Fruit fly (Drosophila melanogaster): ENCODE data around the gene y.
A peak's percentile ranks its signal among the peaks of the same experiment; 100 is the strongest.

The y gene

DNA sequence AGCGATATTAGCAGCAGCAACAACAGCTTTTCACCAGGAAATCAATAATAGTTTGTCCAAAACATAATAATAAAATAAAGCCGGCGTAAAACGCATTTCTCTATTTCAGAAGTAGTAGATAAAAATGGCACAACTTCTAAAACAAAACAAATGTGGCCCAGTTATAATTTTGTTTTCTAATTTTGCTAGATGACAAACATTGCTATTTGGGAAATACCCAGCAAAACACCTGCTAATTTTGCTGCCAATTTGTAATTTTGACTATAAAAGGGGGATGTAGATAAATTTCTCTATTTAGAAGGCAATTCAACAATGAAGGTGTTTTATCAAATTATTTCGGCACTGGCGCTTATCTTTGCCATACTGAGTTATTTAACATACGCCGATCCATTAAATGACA is 3.5 kb upstream of the y start, which contains the start of gene CG43182:
TSS of gene CG43182 (plus strand) at position 301 of the 400 bp plus-strand sequence.
- no peak for TF ChIP-seq CTCF (optimal IDR thresholded peaks at IDR 0.05)

DNA sequence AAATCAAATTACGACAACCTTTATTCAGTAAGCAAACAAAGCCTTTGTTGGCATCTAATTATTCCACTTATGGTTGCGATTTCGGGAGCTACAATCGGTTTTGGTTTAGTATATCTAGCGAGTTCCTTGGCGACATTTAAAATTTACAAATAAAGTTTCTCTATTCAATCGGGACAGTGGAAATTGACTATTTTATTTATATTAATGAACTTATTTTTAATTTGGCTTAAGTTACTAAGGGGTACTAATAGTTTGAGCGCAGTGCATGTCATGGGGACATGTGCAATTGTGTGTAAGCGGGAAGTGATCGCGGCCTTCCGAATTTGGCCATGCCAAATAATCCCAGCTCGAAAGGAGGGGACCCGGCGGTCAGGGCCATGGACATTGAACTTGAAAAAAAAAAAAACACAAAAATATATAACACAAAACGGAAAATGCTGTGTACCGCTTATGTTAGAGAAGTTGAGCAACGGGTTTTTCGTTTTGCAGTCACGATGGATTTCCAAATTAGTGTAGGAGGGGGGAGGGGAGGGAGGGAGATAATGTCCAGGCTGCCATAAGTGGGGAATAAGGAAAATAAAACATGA is 2.3 kb upstream of the y start:
- TF ChIP-seq CTCF (optimal IDR thresholded peaks at IDR 0.05), result no peak
- no peak for TF ChIP-seq CG8478 (optimal IDR thresholded peaks at IDR 0.05)

DNA sequence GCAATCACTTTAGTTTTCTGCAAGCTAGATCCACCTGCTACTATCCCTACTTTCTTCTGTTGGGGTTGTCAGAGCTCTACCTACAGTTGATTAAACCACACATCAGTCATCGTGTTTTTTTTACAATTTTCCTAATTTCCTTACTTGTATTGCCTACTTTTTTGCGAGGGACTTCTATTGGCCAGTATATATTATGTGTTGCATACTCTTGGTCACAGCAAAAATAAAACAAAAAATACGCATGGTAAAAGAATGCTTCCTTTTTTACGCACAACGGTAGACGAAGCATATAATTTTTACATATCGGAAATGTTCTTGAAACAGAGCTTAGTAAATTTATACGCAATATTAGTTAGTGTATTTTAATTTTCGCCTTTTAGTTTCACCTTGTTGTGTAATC is 5.1 kb downstream of the y start:
- no peak for TF ChIP-seq CG8478 (optimal IDR thresholded peaks at IDR 0.05)
- peak; percentile 49 to 64 for TF ChIP-seq CTCF (optimal IDR thresholded peaks at IDR 0.05)

DNA sequence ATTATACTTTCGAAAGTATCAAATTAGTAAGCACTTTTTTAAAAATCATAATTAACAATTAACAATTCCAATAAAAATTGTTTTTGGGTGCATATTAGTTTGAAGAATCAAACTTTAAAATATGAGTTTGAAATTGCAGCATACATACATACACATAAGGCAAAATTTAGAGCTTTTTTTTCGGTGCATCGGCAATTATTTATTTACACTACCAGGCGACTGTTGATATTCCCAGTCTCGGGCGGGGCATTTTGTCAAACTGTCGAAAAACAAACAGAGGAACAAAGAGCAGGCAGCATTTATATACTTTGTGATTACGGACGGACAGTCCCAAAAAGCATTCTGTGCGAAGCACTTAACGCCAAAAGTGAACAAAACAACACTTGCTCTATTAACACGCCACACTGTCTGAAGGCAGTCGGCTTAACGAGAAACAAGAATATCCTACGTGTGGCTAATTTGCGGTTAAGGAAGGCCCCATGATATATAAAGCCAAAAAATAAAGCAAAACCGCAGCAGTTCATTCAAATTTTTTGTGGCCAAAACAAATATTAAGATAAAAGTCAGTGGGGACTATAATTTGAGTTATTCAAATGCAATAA is 5.9 kb downstream of the y start:
- TF ChIP-seq CG8478 (optimal IDR thresholded peaks at IDR 0.05) (no peak), CTCF (optimal IDR thresholded peaks at IDR 0.05) (no peak)

DNA sequence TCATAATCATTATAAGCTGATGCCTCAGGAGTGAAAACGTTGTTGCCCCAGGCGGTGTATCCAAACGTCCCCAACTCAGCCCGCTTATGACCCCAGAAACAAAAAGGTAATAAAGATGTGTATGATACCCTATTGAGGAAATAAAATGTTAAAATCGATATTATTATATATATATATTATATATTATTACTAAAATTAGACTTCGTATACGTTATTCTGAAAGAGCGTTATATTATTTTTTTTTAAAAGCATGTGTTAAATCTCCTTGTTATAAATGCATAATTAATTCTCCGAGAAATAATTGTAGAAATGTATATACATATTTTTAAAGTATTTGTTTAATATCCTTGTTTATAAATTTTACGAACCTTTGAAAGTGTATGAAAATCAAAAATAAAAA is 7.7 kb downstream of the y start:
- TF ChIP-seq CTCF (optimal IDR thresholded peaks at IDR 0.05) (no peak), CG8478 (optimal IDR thresholded peaks at IDR 0.05) (no peak)

DNA sequence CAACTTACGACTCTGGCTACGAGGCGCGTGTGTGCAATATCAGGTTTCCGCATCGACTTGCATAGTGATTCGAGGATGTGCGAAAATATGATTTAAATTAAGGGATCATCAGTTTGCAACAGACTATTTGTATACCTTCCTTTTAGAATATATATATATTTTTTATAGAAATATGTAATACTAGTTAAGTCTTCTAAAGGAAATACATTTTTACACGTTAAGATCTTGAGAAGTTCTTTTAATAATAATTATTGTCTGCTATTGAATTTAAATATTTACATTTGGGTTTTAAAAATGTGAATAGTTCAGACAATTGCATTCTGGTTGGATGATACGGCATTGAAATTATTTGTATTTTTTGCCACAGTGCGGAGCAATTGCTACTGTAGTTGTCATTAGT is 10.5 kb downstream of the y start:
- no peak for TF ChIP-seq CTCF (optimal IDR thresholded peaks at IDR 0.05)
- TF ChIP-seq CG8478 (optimal IDR thresholded peaks at IDR 0.05), result no peak

DNA sequence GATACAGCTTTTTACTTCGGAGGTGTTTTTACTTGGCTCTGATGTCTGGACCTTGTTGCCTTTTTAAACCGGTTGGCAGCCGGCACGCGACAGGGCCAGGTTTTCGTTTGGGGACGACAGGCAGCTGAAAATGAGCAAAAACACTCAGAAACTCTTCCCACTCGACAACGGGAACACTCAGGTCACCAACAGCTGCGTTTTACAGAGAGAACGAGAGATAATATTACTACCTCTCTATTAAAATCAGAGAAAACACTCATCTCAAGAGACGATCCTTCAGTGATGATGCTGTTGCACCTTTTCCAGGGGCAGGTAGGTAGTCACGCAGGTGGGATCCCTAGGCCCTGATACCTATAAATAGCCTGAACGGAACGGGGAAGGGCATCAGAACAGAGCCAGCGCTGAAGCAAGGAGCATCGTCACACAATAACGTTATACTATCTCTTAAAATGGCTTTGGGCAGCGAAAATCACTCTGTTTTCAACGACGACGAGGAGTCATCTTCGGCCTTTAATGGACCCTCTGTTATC is 13.4 kb downstream of the y start, which contains the start of gene ac:
TSS of gene ac (plus strand) at position 387 of the 530 bp plus-strand sequence.
- TF ChIP-seq CG8478 (optimal IDR thresholded peaks at IDR 0.05) (no peak), CTCF (optimal IDR thresholded peaks at IDR 0.05) (no peak)

DNA sequence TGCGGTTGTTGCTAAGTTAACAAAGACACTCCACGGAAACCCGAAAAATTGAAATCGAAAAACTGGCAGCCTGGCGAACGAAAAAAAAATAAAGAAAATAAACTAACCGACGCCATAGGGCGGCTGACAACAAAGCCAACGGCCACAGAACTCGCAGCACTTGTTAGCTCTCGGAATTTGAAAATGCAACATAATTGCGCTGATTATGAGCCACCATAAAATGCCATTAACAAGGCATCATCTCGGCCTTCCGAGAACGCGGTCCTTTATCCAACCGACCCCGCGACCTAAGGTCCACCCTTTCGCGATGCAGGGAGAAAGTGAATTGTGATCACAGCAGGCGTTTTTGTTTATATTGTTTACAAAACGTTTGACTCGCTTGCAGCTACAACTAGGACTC is 21.1 kb downstream of the y start:
- TF ChIP-seq CTCF (optimal IDR thresholded peaks at IDR 0.05), result no peak
- no peak for TF ChIP-seq CG8478 (optimal IDR thresholded peaks at IDR 0.05)

DNA sequence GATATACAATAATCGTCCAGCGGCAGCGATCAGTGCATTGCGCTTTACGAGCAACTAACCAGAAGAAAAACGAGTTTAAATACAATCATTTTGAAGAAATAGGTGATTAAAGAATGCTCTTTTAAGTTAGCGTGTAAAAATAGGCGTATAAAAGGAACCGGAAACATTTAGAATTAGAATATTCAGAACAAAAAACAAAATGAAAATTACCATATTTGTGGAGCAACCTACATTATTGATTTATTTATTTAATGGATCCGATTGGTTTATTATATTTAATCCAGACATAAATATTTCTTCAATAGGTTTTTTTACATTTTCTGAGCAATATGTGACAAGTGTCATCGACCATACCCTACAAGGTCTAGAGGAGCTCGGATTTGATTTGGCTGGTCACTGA is 22.0 kb downstream of the y start:
- TF ChIP-seq CTCF (optimal IDR thresholded peaks at IDR 0.05), result no peak
- TF ChIP-seq CG8478 (optimal IDR thresholded peaks at IDR 0.05), result no peak

DNA sequence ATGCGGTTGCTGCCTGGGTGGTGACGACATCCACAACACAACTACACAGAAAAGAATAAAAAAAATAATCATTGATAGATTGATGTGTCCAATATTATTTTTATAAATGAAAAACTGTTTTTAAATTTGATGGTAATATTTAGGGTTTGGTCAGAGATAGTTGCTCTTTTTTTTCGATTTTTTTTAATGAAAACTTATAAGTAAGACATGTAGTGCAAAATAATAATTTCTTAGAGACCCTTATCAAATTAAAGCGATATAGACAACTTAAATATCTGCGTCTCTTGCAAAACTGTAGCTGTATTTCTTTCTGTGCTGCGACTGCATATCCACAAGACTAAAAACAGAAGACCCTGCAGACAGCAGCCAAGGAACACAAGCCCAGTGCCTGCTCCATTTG is 23.2 kb downstream of the y start:
- TF ChIP-seq CTCF (optimal IDR thresholded peaks at IDR 0.05) (no peak), CG8478 (optimal IDR thresholded peaks at IDR 0.05) (no peak)

DNA sequence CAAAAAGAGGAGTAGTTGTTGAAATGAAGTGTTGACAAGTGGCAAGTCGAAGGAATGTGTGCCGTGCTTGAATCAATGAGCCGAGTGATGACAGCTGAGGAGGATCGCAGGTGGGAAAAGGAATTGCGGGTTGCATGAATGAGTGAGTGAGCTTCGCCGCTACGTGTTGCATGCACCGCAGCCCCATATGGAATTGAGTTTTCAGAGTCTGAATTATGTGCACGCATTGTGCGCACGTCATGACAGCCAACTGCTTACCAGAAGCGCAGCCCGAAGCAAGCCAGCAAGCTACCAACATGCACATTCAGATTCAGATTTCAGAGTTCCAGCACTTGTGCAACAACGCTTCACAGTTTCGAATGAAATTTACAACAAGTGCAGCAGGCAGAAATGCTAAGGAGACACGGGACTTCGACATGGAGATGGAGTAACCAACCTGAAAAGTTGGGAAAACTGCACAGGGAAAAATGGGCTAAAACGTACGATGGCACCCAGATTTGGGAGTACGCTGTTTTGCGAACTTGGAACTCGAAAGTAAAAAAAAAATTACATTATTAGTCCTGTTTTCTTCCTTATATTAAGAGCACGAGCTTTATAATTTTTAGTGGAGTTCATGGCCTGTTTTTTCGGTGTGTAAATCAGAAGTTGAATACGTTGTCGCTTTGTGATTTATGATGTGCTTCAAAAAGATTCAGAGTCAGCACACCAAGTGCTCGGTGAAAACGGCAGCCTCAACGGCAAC is 29.6 kb downstream of the y start:
- no peak for TF ChIP-seq CTCF (optimal IDR thresholded peaks at IDR 0.05)
- TF ChIP-seq CG8478 (optimal IDR thresholded peaks at IDR 0.05), result no peak

DNA sequence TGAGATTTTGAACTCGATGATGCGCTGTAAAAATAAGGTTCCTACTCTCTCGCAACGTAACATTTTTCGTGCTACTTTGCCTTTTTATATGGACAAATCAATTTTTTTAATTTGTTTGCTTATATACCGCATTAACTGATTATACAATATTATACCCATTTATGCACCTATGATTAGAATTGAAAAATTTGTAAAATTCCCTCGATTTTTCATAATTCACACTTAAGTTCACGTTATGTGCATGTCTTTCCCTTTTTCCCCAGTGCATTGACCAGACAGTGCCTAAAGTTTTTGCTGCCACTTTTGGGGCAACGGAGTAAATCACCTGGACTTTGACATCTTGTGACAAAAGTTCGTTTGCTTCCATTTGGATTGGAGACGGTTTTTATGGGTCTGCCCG is 34.1 kb downstream of the y start:
- TF ChIP-seq CG8478 (optimal IDR thresholded peaks at IDR 0.05) (no peak), CTCF (optimal IDR thresholded peaks at IDR 0.05) (no peak)

DNA sequence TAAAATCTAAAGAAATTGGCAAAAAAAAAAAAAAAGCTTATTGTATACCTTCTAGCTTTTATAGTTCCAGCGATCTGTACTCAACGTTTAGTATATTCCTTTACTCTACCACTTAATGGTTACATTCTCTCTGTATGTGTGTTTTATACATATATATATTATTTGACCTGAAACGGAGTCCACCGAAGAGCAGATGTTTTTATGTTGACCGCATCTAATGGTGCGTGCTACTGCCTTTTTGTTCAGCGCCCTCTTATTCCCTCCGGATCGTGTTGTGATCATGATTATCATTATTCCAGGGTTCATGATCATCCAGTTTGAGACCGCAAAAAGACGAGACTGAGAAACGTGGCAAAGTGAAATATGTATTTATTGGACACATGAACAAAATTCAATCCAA is 35.9 kb downstream of the y start:
- no peak for TF ChIP-seq CTCF (optimal IDR thresholded peaks at IDR 0.05)
- TF ChIP-seq CG8478 (optimal IDR thresholded peaks at IDR 0.05), result no peak

DNA sequence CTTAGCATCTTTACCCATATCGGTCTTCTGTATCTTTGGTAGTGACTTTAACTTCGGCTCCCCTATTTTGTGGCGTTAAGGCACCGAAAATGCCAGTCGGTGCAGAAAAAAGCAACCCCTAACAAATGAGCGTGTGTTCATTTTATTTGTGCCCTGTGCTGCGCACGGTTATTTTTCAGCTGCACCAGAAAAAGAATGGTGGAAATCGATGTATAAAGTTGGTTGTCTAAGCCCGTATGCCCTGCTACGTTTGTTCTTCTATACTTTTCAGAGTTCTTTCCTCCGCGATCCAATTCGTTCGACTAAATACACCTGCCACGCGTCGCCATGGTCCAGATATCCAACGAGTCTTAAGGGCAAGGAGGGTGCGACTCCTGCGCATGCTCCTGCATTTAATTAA is 36.7 kb downstream of the y start:
- TF ChIP-seq CTCF (optimal IDR thresholded peaks at IDR 0.05) (no peak), CG8478 (optimal IDR thresholded peaks at IDR 0.05) (no peak)

DNA sequence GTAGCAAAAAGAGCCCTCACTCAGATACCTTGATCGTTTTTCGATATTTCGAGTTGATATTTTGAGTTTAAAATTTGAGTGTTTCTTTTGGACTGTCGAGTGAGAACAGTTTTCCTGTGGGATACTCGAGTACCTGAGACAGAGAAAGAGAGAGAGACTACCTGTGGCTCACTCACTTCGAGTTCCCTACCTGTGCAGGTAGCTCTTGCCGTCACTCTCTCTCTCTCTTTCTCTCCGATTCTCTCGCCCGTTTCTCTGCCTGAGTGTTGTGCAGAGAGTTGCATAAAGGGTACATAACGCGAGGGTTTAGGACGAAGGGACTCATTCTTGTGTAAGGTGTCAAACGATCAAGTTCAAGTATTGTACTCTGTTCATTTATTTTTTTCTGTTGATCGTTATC is 39.4 kb downstream of the y start, which contains the start of gene sc:
TSS of gene sc (plus strand) at position 315 of the 400 bp plus-strand sequence.
- TF ChIP-seq CG8478 (optimal IDR thresholded peaks at IDR 0.05) (no peak), CTCF (optimal IDR thresholded peaks at IDR 0.05) (no peak)

DNA sequence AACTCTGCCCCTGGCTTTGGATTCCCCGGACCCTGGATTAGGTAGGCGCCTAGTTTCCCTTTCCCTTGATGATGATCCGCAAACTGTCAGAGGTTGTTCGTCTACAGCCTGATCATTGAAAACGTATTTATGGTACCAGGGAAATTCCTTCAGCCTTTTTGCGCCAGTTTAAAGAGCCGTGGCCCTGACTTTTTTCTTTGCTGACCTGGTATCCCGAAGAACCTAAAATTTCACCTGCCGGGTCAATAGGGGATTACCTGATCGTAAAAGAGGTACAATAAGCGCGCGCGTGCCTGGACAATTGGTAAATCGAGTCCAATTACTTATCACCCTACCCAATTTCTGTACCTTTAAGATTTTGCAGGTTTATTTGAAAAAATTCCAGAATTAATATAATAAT is 43.4 kb downstream of the y start:
- no peak for TF ChIP-seq CTCF (optimal IDR thresholded peaks at IDR 0.05)
- no peak for TF ChIP-seq CG8478 (optimal IDR thresholded peaks at IDR 0.05)

Measured in S2 (cell line).